Worm (Caenorhabditis elegans) whole organism, L1 larva: ENCODE results near the gene F55F10.3.

ENCODE experiments used
- C34B4.2 ChIP-seq: sonication (generic microtip); optimal IDR thresholded peaks from 2 replicates; lab custom pipeline; 2017; ENCODE audit warnings: mild to moderate bottlenecking, missing genetic modification characterization, missing compliant biosample characterization
- F16B12.6 ChIP-seq: fragments of 150-350 bp; optimal IDR thresholded peaks from 2 replicates; lab custom pipeline; 2014; ENCODE audit warnings: missing biosample characterization, missing genetic modification characterization
- alr-1 ChIP-seq: fragments of 200-800 bp; sonication (Bioruptor generic); optimal IDR thresholded peaks from 2 replicates; lab custom pipeline; 2018; ENCODE audit warnings: borderline replicate concordance, mild to moderate bottlenecking, missing genetic modification characterization, missing compliant biosample characterization
- aly-2 ChIP-seq: fragments of 150-350 bp; optimal IDR thresholded peaks from 2 replicates; lab custom pipeline; 2014; ENCODE audit warnings: missing biosample characterization, missing genetic modification characterization
- ama-1 ChIP-seq: fragments of 150-350 bp; optimal IDR thresholded peaks from 2 replicates; lab custom pipeline; 2014
- ceh-63 ChIP-seq: fragments of 200-800 bp; sonication (Bioruptor generic); optimal IDR thresholded peaks from 2 replicates; lab custom pipeline; 2018; ENCODE audit warnings: mild to moderate bottlenecking, missing genetic modification characterization, missing compliant biosample characterization
- ceh-90 ChIP-seq: sonication (generic microtip); optimal IDR thresholded peaks from 2 replicates; lab custom pipeline; 2016; ENCODE audit warnings: missing genetic modification characterization, missing compliant biosample characterization
- dpl-1 ChIP-seq, 3 experiments: fragments of 150-350 bp in 2 of 3; sonication (generic microtip) in 1 of 3; optimal IDR thresholded peaks; 2 replicates each; lab custom pipeline; 2014 to 2017; ENCODE audit warnings: missing biosample characterization in 3 of 3, missing genetic modification characterization in 3 of 3, missing genetic modification reagents in 3 of 3
- dsc-1 ChIP-seq: sonication (generic microtip); optimal IDR thresholded peaks from 2 replicates; lab custom pipeline; 2016; ENCODE audit warnings: mild to moderate bottlenecking, missing genetic modification characterization, missing compliant biosample characterization
- efl-1 ChIP-seq, 4 experiments: fragments of 150-350 bp; optimal IDR thresholded peaks in 3 of 4; peaks in 1 of 4; 1 replicate in 1 of 4; 2 replicates in 3 of 4; lab custom pipeline; 2014; ENCODE audit warnings: missing biosample characterization in 2 of 4, missing genetic modification characterization in 2 of 4, missing genetic modification reagents in 2 of 4
- egl-27 ChIP-seq, 2 experiments: fragments of 150-350 bp in 1 of 2; sonication (generic microtip); optimal IDR thresholded peaks; 3 replicates each; lab custom pipeline; 2017 to 2018; ENCODE audit warnings: missing biosample characterization in 2 of 2, missing genetic modification characterization in 2 of 2, missing genetic modification reagents in 2 of 2
- elt-2 ChIP-seq: sonication (generic microtip); optimal IDR thresholded peaks from 2 replicates; lab custom pipeline; 2016; ENCODE audit warnings: missing genetic modification characterization, mild to moderate bottlenecking, inconsistent platforms, missing compliant biosample characterization, missing genetic modification reagents
- ets-5 ChIP-seq: fragments of 200-800 bp; sonication (Bioruptor generic); IDR thresholded peaks from 2 replicates; pipeline ENCODE4 v1.3.6; 2022; ENCODE audit warnings: missing genetic modification characterization, missing compliant biosample characterization
- fkh-4 ChIP-seq: sonication (generic microtip); optimal IDR thresholded peaks from 2 replicates; lab custom pipeline; 2016; ENCODE audit warnings: missing compliant biosample characterization, missing genetic modification characterization, borderline replicate concordance
- fkh-8 ChIP-seq: sonication (generic microtip); optimal IDR thresholded peaks from 2 replicates; lab custom pipeline; 2016; ENCODE audit warnings: mild to moderate bottlenecking, missing genetic modification characterization, missing compliant biosample characterization
- hlh-17 ChIP-seq: fragments of 200-800 bp; sonication (Bioruptor generic); optimal IDR thresholded peaks from 2 replicates; lab custom pipeline; 2018; ENCODE audit warnings: missing genetic modification characterization, mild to moderate bottlenecking, missing compliant biosample characterization, moderate library complexity, borderline replicate concordance
- hpl-2 ChIP-seq: fragments of 150-350 bp; optimal IDR thresholded peaks from 2 replicates; lab custom pipeline; 2014; ENCODE audit warnings: missing biosample characterization, missing genetic modification reagents, missing genetic modification characterization
- isw-1 ChIP-seq: fragments of 200-800 bp; sonication (Bioruptor generic); IDR thresholded peaks from 2 replicates; pipeline ENCODE4 v1.3.6; 2022; ENCODE audit warnings: missing genetic modification characterization, missing compliant biosample characterization
- lin-13 ChIP-seq: fragments of 150-350 bp; optimal IDR thresholded peaks from 2 replicates; lab custom pipeline; 2014; ENCODE audit warnings: missing biosample characterization, missing genetic modification reagents, missing genetic modification characterization
- lin-35 ChIP-seq, 2 experiments: fragments of 150-350 bp; optimal IDR thresholded peaks; 2 replicates each; lab custom pipeline; 2014; ENCODE audit warnings: missing biosample characterization in 2 of 2, missing genetic modification characterization in 2 of 2, missing genetic modification reagents in 2 of 2
- lin-39 ChIP-seq: fragments of 150-350 bp; optimal IDR thresholded peaks from 2 replicates; lab custom pipeline; 2014; ENCODE audit warnings: missing biosample characterization, missing genetic modification reagents, missing genetic modification characterization
- lsy-2 ChIP-seq, 2 experiments: fragments of 150-350 bp; optimal IDR thresholded peaks; 2 replicates each; lab custom pipeline; 2014; ENCODE audit warnings: missing biosample characterization in 2 of 2, missing genetic modification characterization in 2 of 2
- mab-9 ChIP-seq: fragments of 200-800 bp; sonication (Bioruptor generic); IDR thresholded peaks from 2 replicates; pipeline ENCODE4 v1.3.6; 2022; ENCODE audit warnings: missing genetic modification reagents, missing genetic modification characterization, missing compliant biosample characterization
- mdl-1 ChIP-seq, 2 experiments: fragments of 150-350 bp; optimal IDR thresholded peaks; 2 replicates each; lab custom pipeline; 2014 to 2017; ENCODE audit warnings: missing biosample characterization in 2 of 2, missing genetic modification characterization in 2 of 2, inconsistent platforms in 1 of 2
- mef-2 ChIP-seq: fragments of 150-350 bp; optimal IDR thresholded peaks from 2 replicates; lab custom pipeline; 2014; ENCODE audit warnings: missing biosample characterization, missing genetic modification characterization
- mep-1 ChIP-seq: fragments of 150-350 bp; optimal IDR thresholded peaks from 2 replicates; lab custom pipeline; 2014; ENCODE audit warnings: missing biosample characterization, missing genetic modification characterization
- nhr-11 ChIP-seq: fragments of 150-350 bp; optimal IDR thresholded peaks from 2 replicates; lab custom pipeline; 2014; ENCODE audit warnings: missing biosample characterization, missing genetic modification characterization
- nhr-12 ChIP-seq: sonication (generic microtip); optimal IDR thresholded peaks from 2 replicates; lab custom pipeline; 2017; ENCODE audit warnings: missing biosample characterization, missing genetic modification characterization
- nhr-19 ChIP-seq: fragments of 200-800 bp; sonication (Bioruptor generic); conservative IDR thresholded peaks from 2 replicates; pipeline ENCODE4 v1.3.6; 2022; ENCODE audit warnings: missing genetic modification characterization, missing compliant biosample characterization
- nhr-237 ChIP-seq: fragments of 150-350 bp; optimal IDR thresholded peaks from 2 replicates; lab custom pipeline; 2014; ENCODE audit warnings: missing biosample characterization, missing genetic modification characterization
- nhr-71 ChIP-seq: sonication (generic microtip); optimal IDR thresholded peaks from 2 replicates; lab custom pipeline; 2016; ENCODE audit warnings: mild to moderate bottlenecking, missing genetic modification characterization, moderate library complexity, missing compliant biosample characterization
- nhr-77 ChIP-seq: fragments of 150-350 bp; optimal IDR thresholded peaks from 2 replicates; lab custom pipeline; 2014; ENCODE audit warnings: missing biosample characterization, missing genetic modification characterization
- nhr-85 ChIP-seq: sonication (generic microtip); peaks from one replicate; lab custom pipeline; 2016; ENCODE audit warnings: missing genetic modification characterization, inconsistent platforms, missing compliant biosample characterization
- pag-3 ChIP-seq: sonication (generic microtip); optimal IDR thresholded peaks from 2 replicates; lab custom pipeline; 2017; ENCODE audit warnings: missing genetic modification characterization, mild to moderate bottlenecking, missing compliant biosample characterization, antibody characterized with exemption, borderline replicate concordance; ENCODE audit not compliant: insufficient read depth
- pax-3 ChIP-seq: fragments of 200-800 bp; sonication (Bioruptor generic); optimal IDR thresholded peaks from 2 replicates; lab custom pipeline; 2018; ENCODE audit warnings: mild to moderate bottlenecking, missing genetic modification characterization, moderate library complexity, missing compliant biosample characterization
- rnt-1 ChIP-seq: sonication (generic microtip); optimal IDR thresholded peaks from 2 replicates; lab custom pipeline; 2016; ENCODE audit warnings: mild to moderate bottlenecking, missing genetic modification characterization, moderate library complexity, missing compliant biosample characterization
- skn-1 ChIP-seq: fragments of 150-350 bp; optimal IDR thresholded peaks from 2 replicates; lab custom pipeline; 2014; ENCODE audit warnings: missing biosample characterization, missing genetic modification characterization
- sox-4 ChIP-seq: sonication (generic microtip); optimal IDR thresholded peaks from 2 replicates; lab custom pipeline; 2016; ENCODE audit warnings: missing genetic modification characterization, missing compliant biosample characterization
- sptf-1 ChIP-seq: fragments of 150-350 bp; optimal IDR thresholded peaks from 2 replicates; lab custom pipeline; 2014; ENCODE audit warnings: missing biosample characterization, missing genetic modification characterization
- swsn-7 ChIP-seq: sonication (generic microtip); optimal IDR thresholded peaks from 2 replicates; lab custom pipeline; 2016; ENCODE audit warnings: missing genetic modification characterization, missing compliant biosample characterization
- tlp-1 ChIP-seq: fragments of 150-350 bp; optimal IDR thresholded peaks from 2 replicates; lab custom pipeline; 2014; ENCODE audit warnings: missing biosample characterization, missing genetic modification characterization
- unc-130 ChIP-seq: fragments of 150-350 bp; optimal IDR thresholded peaks from 2 replicates; lab custom pipeline; 2017; ENCODE audit warnings: missing biosample characterization, missing genetic modification characterization, inconsistent platforms
- unc-30 ChIP-seq: sonication (generic microtip); optimal IDR thresholded peaks from 2 replicates; lab custom pipeline; 2017; ENCODE audit warnings: missing biosample characterization, missing genetic modification characterization
- unc-62 ChIP-seq: fragments of 150-350 bp; optimal IDR thresholded peaks from 2 replicates; lab custom pipeline; 2014; ENCODE audit warnings: missing biosample characterization, missing genetic modification reagents, missing genetic modification characterization
- unc-86 ChIP-seq: sonication (generic microtip); optimal IDR thresholded peaks from 2 replicates; lab custom pipeline; 2016; ENCODE audit warnings: missing genetic modification characterization, missing compliant biosample characterization
- vab-15 ChIP-seq: sonication (generic microtip); optimal IDR thresholded peaks from 2 replicates; lab custom pipeline; 2017; ENCODE audit warnings: missing genotype, mild to moderate bottlenecking, missing genetic modification characterization, missing compliant biosample characterization
- ztf-11 ChIP-seq, 2 experiments: sonication (generic microtip); optimal IDR thresholded peaks; 2 replicates each; lab custom pipeline; 2016 to 2017; ENCODE audit warnings: missing genetic modification characterization in 2 of 2, missing biosample characterization in 1 of 2, missing compliant biosample characterization in 1 of 2
- ztf-4 ChIP-seq: fragments of 150-350 bp; optimal IDR thresholded peaks from 2 replicates; lab custom pipeline; 2014; ENCODE audit warnings: missing biosample characterization, missing genetic modification characterization

The F55F10.3 gene

ce11 chrIV:4407055-4407461, 47.3 kb downstream of the F55F10.3 start (continued):
- TF ChIP-seq F16B12.6 (tag; lab: Kevin White, UChicago) (no peak), lsy-2 (tag; optimal IDR thresholded peaks at IDR 0.05; lab: Kevin White, UChicago) (peak; percentile 43 to 44), vab-15 (no peak), ztf-4 (no peak), pag-3 (tag; lab: Kevin White, UChicago) (no peak), lin-13 (GFP tag; lab: Kevin White, UChicago) (no peak), alr-1 (tag; lab: Kevin White, UChicago) (no peak), skn-1 (tag; lab: Kevin White, UChicago) (peak; percentile 20), fkh-4 (tag; lab: Kevin White, UChicago) (no peak), C34B4.2 (peak; percentile 48), hpl-2 (GFP tag; lab: Kevin White, UChicago) (no peak), nhr-237 (tag; lab: Kevin White, UChicago) (no peak), ama-1 (lab: Kevin White, UChicago) (no peak), nhr-77 (tag; lab: Kevin White, UChicago) (peak; percentile 73), mef-2 (tag; lab: Kevin White, UChicago) (no peak), mab-9 (GFP tag; lab: Robert Waterston, UW) (no peak), ceh-90 (tag; lab: Kevin White, UChicago) (no peak), swsn-7 (tag; lab: Kevin White, UChicago) (peak; percentile 43), efl-1 (optimal IDR thresholded peaks at IDR 0.05; lab: Kevin White, UChicago) (peak; percentile 52 to 54), efl-1 (GFP tag; optimal IDR thresholded peaks at IDR 0.05 in 1 of 2; lab: Kevin White, UChicago) (peak; percentile 12 to 93), nhr-85 (tag; lab: Kevin White, UChicago) (peak; percentile 54), nhr-12 (tag; lab: Kevin White, UChicago) (no peak), unc-86 (no peak), elt-2 (tag; lab: Kevin White, UChicago) (peak; percentile 77), isw-1 (GFP tag; lab: Robert Waterston, UW) (no peak), mep-1 (tag; lab: Kevin White, UChicago) (no peak), dpl-1 (GFP tag; optimal IDR thresholded peaks at IDR 0.05; lab: Kevin White, UChicago) (peak in 1 of 3 experiments; percentile 3), tlp-1 (tag; lab: Kevin White, UChicago) (no peak), lin-39 (tag; lab: Kevin White, UChicago) (no peak), ceh-63 (GFP tag; lab: Kevin White, UChicago) (no peak), sox-4 (no peak), nhr-11 (tag; lab: Kevin White, UChicago) (no peak), ets-5 (GFP tag; lab: Robert Waterston, UW) (no peak), lin-35 (GFP tag; optimal IDR thresholded peaks at IDR 0.05; lab: Kevin White, UChicago) (peak in 1 of 2 experiments; percentile 24), ztf-11 (tag; optimal IDR thresholded peaks at IDR 0.05; lab: Kevin White, UChicago) (no peak), unc-30 (tag; lab: Kevin White, UChicago) (no peak), unc-62 (GFP tag; lab: Kevin White, UChicago) (no peak), dsc-1 (no peak), fkh-8 (tag; lab: Kevin White, UChicago) (no peak), nhr-71 (tag; lab: Kevin White, UChicago) (peak; percentile 68), hlh-17 (no peak), aly-2 (tag; lab: Kevin White, UChicago) (no peak), pax-3 (tag; lab: Kevin White, UChicago) (no peak), rnt-1 (tag; lab: Kevin White, UChicago) (peak; percentile 62), unc-130 (no peak), mdl-1 (tag; optimal IDR thresholded peaks at IDR 0.05; lab: Kevin White, UChicago) (no peak), sptf-1 (tag; lab: Kevin White, UChicago) (no peak), nhr-19 (peak; percentile 64), egl-27 (tag; optimal IDR thresholded peaks at IDR 0.05; lab: Kevin White, UChicago) (no peak)
